Worm (Caenorhabditis elegans) whole organism, midembryonic: Measurements from ENCODE around the gene R07E4.3.

Experiments used
- T22C8.4 ChIP-seq: fragments of 200-800 bp; sonication (Bioruptor generic); IDR thresholded peaks from 2 replicates; pipeline ENCODE4 v1.3.6; 2022; ENCODE audit warnings: missing genetic modification characterization, missing compliant biosample characterization
- cog-1 ChIP-seq: sonication (generic microtip); optimal IDR thresholded peaks from 2 replicates; lab custom pipeline; 2016; ENCODE audit warnings: missing genetic modification characterization, missing compliant biosample characterization
- flt-1 ChIP-seq: fragments of 200-800 bp; sonication (Bioruptor generic); IDR thresholded peaks from 2 replicates; pipeline ENCODE4 v1.3.6; 2022; ENCODE audit warnings: missing genetic modification characterization, missing compliant biosample characterization
- klf-2 ChIP-seq: fragments of 200-800 bp; sonication (Bioruptor generic); conservative IDR thresholded peaks from 2 replicates; pipeline ENCODE4 v1.3.6; 2022; ENCODE audit warnings: missing genetic modification reagents, missing genetic modification characterization, missing compliant biosample characterization
- med-1 ChIP-seq: sonication (generic microtip); optimal IDR thresholded peaks from 2 replicates; lab custom pipeline; 2017; ENCODE audit warnings: missing genetic modification characterization, mild to moderate bottlenecking, missing compliant biosample characterization, antibody characterized with exemption, missing genetic modification reagents; ENCODE audit not compliant: insufficient read depth
- ref-1 ChIP-seq: fragments of 200-800 bp; sonication (Bioruptor generic); conservative IDR thresholded peaks from 2 replicates; pipeline ENCODE4 v1.3.6; 2022; ENCODE audit warnings: missing genetic modification reagents, missing genetic modification characterization, missing compliant biosample characterization
- tab-1 ChIP-seq: fragments of 200-800 bp; sonication (Bioruptor generic); IDR thresholded peaks from 2 replicates; pipeline ENCODE4 v1.3.6; 2022; ENCODE audit warnings: missing genetic modification characterization, missing compliant biosample characterization
- ztf-23 ChIP-seq: fragments of 200-800 bp; sonication (Bioruptor generic); IDR thresholded peaks from 2 replicates; pipeline ENCODE4 v1.3.6; 2022; ENCODE audit warnings: missing genetic modification reagents, missing genetic modification characterization, missing compliant biosample characterization
- ztf-29 ChIP-seq: fragments of 200-800 bp; sonication (Bioruptor generic); IDR thresholded peaks from 2 replicates; pipeline ENCODE4 v1.3.6; 2022; ENCODE audit warnings: missing genetic modification reagents, missing genetic modification characterization, missing compliant biosample characterization

The R07E4.3 gene

ce11 chrX:5935473-5935872, 17.8 kb upstream of the R07E4.3 start, which contains the start of gene C46F4.3:
Gene C46F4.3 (plus strand): TSS chrX:5935773.
- TF ChIP-seq tab-1 (no peak), ztf-23 (GFP tag; lab: Robert Waterston, UW) (no peak), ref-1 (no peak), med-1 (GFP tag; lab: Kevin White, UChicago) (no peak), ztf-29 (GFP tag; lab: Robert Waterston, UW) (no peak), cog-1 (no peak), T22C8.4 (GFP tag; lab: Robert Waterston, UW) (no peak), flt-1 (GFP tag; lab: Robert Waterston, UW) (no peak)

- TF ChIP-seq flt-1 (GFP tag; lab: Robert Waterston, UW) (no peak), cog-1 (no peak), tab-1 (no peak), ztf-23 (GFP tag; lab: Robert Waterston, UW) (no peak), ztf-29 (GFP tag; lab: Robert Waterston, UW) (no peak), klf-2 (GFP tag; lab: Robert Waterston, UW) (no peak), med-1 (GFP tag; lab: Kevin White, UChicago) (no peak), ref-1 (no peak), T22C8.4 (GFP tag; lab: Robert Waterston, UW) (no peak)
Observed at ce11 chrX:5941325-5941724, 11.9 kb upstream of the R07E4.3 start.

ce11 chrX:5942171-5942570, 11.1 kb upstream of the R07E4.3 start:
- TF ChIP-seq ztf-29 (GFP tag; lab: Robert Waterston, UW) (no peak), ztf-23 (GFP tag; lab: Robert Waterston, UW) (no peak), tab-1 (no peak), med-1 (GFP tag; lab: Kevin White, UChicago) (no peak), flt-1 (GFP tag; lab: Robert Waterston, UW) (no peak), ref-1 (no peak), klf-2 (GFP tag; lab: Robert Waterston, UW) (no peak), cog-1 (no peak), T22C8.4 (GFP tag; lab: Robert Waterston, UW) (no peak)

- TF ChIP-seq ztf-29 (GFP tag; lab: Robert Waterston, UW) (no peak), klf-2 (GFP tag; lab: Robert Waterston, UW) (no peak), flt-1 (GFP tag; lab: Robert Waterston, UW) (no peak)
Observed at ce11 chrX:5943908-5944307, 9.3 kb upstream of the R07E4.3 start.

- no peak for TF ChIP-seq flt-1 (GFP tag; lab: Robert Waterston, UW)
Observed at ce11 chrX:5944488-5944887, 8.8 kb upstream of the R07E4.3 start, which contains the start of gene acs-17. Gene acs-17 (minus strand): TSS chrX:5944510.

- TF ChIP-seq flt-1 (GFP tag; lab: Robert Waterston, UW) (no peak), cog-1 (no peak), tab-1 (no peak), ztf-23 (GFP tag; lab: Robert Waterston, UW) (no peak), T22C8.4 (GFP tag; lab: Robert Waterston, UW) (no peak), med-1 (GFP tag; lab: Kevin White, UChicago) (no peak), ztf-29 (GFP tag; lab: Robert Waterston, UW) (no peak), ref-1 (no peak), klf-2 (GFP tag; lab: Robert Waterston, UW) (no peak)
Observed at ce11 chrX:5948769-5949168, 4.5 kb upstream of the R07E4.3 start, which contains the start of gene mig-23. Gene mig-23 (minus strand): TSS chrX:5948869.

- TF ChIP-seq ztf-29 (GFP tag; lab: Robert Waterston, UW), result no peak
- no peak for TF ChIP-seq cog-1
- no peak for TF ChIP-seq ztf-23 (GFP tag; lab: Robert Waterston, UW)
- TF ChIP-seq flt-1 (GFP tag; lab: Robert Waterston, UW), result no peak
- no peak for TF ChIP-seq tab-1
- TF ChIP-seq klf-2 (GFP tag; lab: Robert Waterston, UW), result no peak
- no peak for TF ChIP-seq T22C8.4 (GFP tag; lab: Robert Waterston, UW)
- TF ChIP-seq ref-1, result no peak
- no peak for TF ChIP-seq med-1 (GFP tag; lab: Kevin White, UChicago)
Observed at ce11 chrX:5956130-5956529, 2.9 kb downstream of the R07E4.3 start.

- TF ChIP-seq med-1 (GFP tag; lab: Kevin White, UChicago) (no peak), klf-2 (GFP tag; lab: Robert Waterston, UW) (no peak), tab-1 (no peak), ztf-23 (GFP tag; lab: Robert Waterston, UW) (no peak), ztf-29 (GFP tag; lab: Robert Waterston, UW) (no peak), ref-1 (no peak), cog-1 (no peak), T22C8.4 (GFP tag; lab: Robert Waterston, UW) (no peak), flt-1 (GFP tag; lab: Robert Waterston, UW) (no peak)
Observed at ce11 chrX:5958815-5959214, 5.6 kb downstream of the R07E4.3 start, which contains the start of gene R07E4.1. Gene R07E4.1 (plus strand): TSS chrX:5959115.

ce11 chrX:5960872-5961271, 7.6 kb downstream of the R07E4.3 start:
- TF ChIP-seq T22C8.4 (GFP tag; lab: Robert Waterston, UW) (no peak), ztf-29 (GFP tag; lab: Robert Waterston, UW) (no peak), ztf-23 (GFP tag; lab: Robert Waterston, UW) (no peak), tab-1 (no peak), flt-1 (GFP tag; lab: Robert Waterston, UW) (no peak), cog-1 (no peak), med-1 (GFP tag; lab: Kevin White, UChicago) (no peak), ref-1 (no peak), klf-2 (GFP tag; lab: Robert Waterston, UW) (no peak)

- TF ChIP-seq flt-1 (GFP tag; lab: Robert Waterston, UW) (no peak), tab-1 (no peak), ref-1 (no peak), klf-2 (GFP tag; lab: Robert Waterston, UW) (no peak), ztf-29 (GFP tag; lab: Robert Waterston, UW) (no peak), T22C8.4 (GFP tag; lab: Robert Waterston, UW) (no peak), cog-1 (no peak), ztf-23 (GFP tag; lab: Robert Waterston, UW) (no peak), med-1 (GFP tag; lab: Kevin White, UChicago) (no peak)
Observed at ce11 chrX:5962560-5962959, 9.3 kb downstream of the R07E4.3 start.
